Fruit fly (Drosophila melanogaster): ENCODE data around the gene per.

The per gene

DNA sequence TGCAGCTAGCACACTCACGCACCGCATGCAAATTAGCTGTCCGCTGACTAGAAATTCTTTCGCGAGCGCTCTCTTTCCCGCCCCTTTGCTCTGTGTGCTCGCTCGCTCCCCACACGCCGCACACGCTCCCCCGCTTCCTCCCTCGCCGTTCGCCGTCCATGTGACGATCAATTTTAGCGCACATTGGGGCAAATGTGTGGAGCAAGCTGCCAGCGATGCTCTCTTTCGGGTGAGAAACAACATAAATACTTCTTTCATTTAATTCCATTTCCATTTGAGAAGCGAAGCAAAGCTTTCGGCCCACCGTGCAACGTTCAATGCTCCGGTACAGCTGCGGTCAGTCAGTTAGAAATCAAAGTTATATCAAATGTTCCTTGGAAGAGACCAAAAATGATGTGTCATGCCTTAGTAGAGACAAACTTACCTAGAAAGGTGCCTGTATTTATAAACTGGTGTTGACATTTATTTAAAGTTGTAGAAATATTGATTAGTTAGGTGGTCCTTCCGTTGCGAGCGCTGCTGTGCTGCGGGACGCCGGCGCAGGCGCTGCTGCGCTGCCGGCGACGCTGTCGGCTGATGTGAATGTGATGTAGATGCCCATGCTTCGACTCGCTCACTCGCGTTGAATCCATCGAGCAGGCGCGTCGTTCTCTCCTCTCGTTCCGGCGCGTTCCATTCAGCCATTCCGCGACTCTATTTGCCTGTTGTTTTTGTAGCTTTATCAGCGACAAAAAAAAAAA lies 39.2 kb upstream of the per start (continued):
- TF ChIP-seq CG32532 (GFP tag; IDR thresholded peaks at IDR 0.05) (peak; percentile 97), CG1832 (GFP tag; optimal IDR thresholded peaks at IDR 0.05) (peak; percentile 61), pan (optimal IDR thresholded peaks at IDR 0.05) (no peak), pan (GFP tag; optimal IDR thresholded peaks at IDR 0.05 in 1 of 2, IDR thresholded peaks at IDR 0.05 in 1 of 2) (peak in 1 of 2 experiments; percentile 97), CG9817 (tag; optimal IDR thresholded peaks at IDR 0.05) (peak; percentile 95), Dll (GFP tag; IDR thresholded peaks at IDR 0.05; ENCODE audit: partially characterized antibody) (peak; percentile 51; the same call in 1 of the 4 replicates), Nf-YB (GFP tag; optimal IDR thresholded peaks at IDR 0.05) (peak; percentile 87), CG11695 (GFP tag; IDR thresholded peaks at IDR 0.05) (peak; percentile 97), H15 (GFP tag; IDR thresholded peaks at IDR 0.05) (peak; percentile 94), Dref (GFP tag; IDR thresholded peaks at IDR 0.05) (0 out of 2 replicates have a peak, but pooled peaks have one; percentile 35), p53 (GFP tag; optimal IDR thresholded peaks at IDR 0.05) (peak; percentile 92), emc (GFP tag; optimal IDR thresholded peaks at IDR 0.05) (peak; percentile 87), Mad (GFP tag; optimal IDR thresholded peaks at IDR 0.05) (peak; percentile 95), CG5180 (GFP tag; optimal IDR thresholded peaks at IDR 0.05) (peak; percentile 90), Opbp (GFP tag; IDR thresholded peaks at IDR 0.05; ENCODE audit: partially characterized antibody) (peak; percentile 44; the same call in 1 of the 3 replicates), Mes4 (GFP tag; optimal IDR thresholded peaks at IDR 0.05) (peak; percentile 95), nau (GFP tag; optimal IDR thresholded peaks at IDR 0.05) (peak; percentile 96), CG10654 (GFP tag; optimal IDR thresholded peaks at IDR 0.05) (peak; percentile 93), amos (GFP tag; IDR thresholded peaks at IDR 0.05; ENCODE audit: partially characterized antibody) (peak; percentile 34; the same call in 1 of the 2 replicates), crol (GFP tag; IDR thresholded peaks at IDR 0.05) (peak; percentile 99), CG1792 (GFP tag; optimal IDR thresholded peaks at IDR 0.05) (peak; percentile 92), ken (GFP tag; IDR thresholded peaks at IDR 0.05) (peak; percentile 95), CG13287 (GFP tag; IDR thresholded peaks at IDR 0.05; ENCODE audit: partially characterized antibody) (peak; percentile 39), toy (GFP tag; IDR thresholded peaks at IDR 0.05) (peak; percentile 84), tx (GFP tag; optimal IDR thresholded peaks at IDR 0.05) (peak; percentile 96), HmgD (GFP tag; optimal IDR thresholded peaks at IDR 0.05) (peak; percentile 96), exex (tag; optimal IDR thresholded peaks at IDR 0.05) (peak; percentile 84), CG3065 (GFP tag; optimal IDR thresholded peaks at IDR 0.05) (peak; percentile 73), CG7357 (GFP tag; IDR thresholded peaks at IDR 0.05) (peak; percentile 90), Nf-YA (GFP tag; IDR thresholded peaks at IDR 0.05) (peak; percentile 85), CG3163 (GFP tag; optimal IDR thresholded peaks at IDR 0.05) (peak; percentile 86), CG13296 (GFP tag; optimal IDR thresholded peaks at IDR 0.05) (peak; percentile 96), E2f2 (GFP tag; IDR thresholded peaks at IDR 0.05) (peak; percentile 83), Atf3 (GFP tag; optimal IDR thresholded peaks at IDR 0.05) (peak; percentile 92), Meics (GFP tag; optimal IDR thresholded peaks at IDR 0.05) (peak; percentile 97), Hand (GFP tag; optimal IDR thresholded peaks at IDR 0.05) (peak; percentile 98), Atf6 (GFP tag; IDR thresholded peaks at IDR 0.05) (peak; percentile 97), pb (GFP tag; optimal IDR thresholded peaks at IDR 0.05) (peak; percentile 94), chn (GFP tag; optimal IDR thresholded peaks at IDR 0.05) (peak; percentile 96), Oli (tag; optimal IDR thresholded peaks at IDR 0.05) (peak; percentile 98), CG9932 (GFP tag; IDR thresholded peaks at IDR 0.05) (peak; percentile 96), CG3838 (GFP tag; optimal IDR thresholded peaks at IDR 0.05) (peak; percentile 85), eyg (GFP tag; optimal IDR thresholded peaks at IDR 0.05) (peak; percentile 93), Max (GFP tag; optimal IDR thresholded peaks at IDR 0.05) (peak; percentile 91), aop (GFP tag; IDR thresholded peaks at IDR 0.05) (peak; percentile 88), sd (tag; optimal IDR thresholded peaks at IDR 0.05) (peak; percentile 90), Camta (GFP tag; optimal IDR thresholded peaks at IDR 0.05) (peak; percentile 93), ash1 (GFP tag; optimal IDR thresholded peaks at IDR 0.05) (peak; percentile 65), fd64A (GFP tag; optimal IDR thresholded peaks at IDR 0.05) (peak; percentile 88), esg (GFP tag; conservative IDR thresholded peaks at IDR 0.05) (peak; percentile 96)

All from whole organism, embryonic.